Fruit fly (Drosophila melanogaster) whole organism, embryonic: Measurements from ENCODE around the gene HINT1.

Experiments
- CG10274 ChIP-seq: fragments of 200-800 bp; sonication (Bioruptor generic); optimal IDR thresholded peaks from 3 replicates; lab custom pipeline; 2017; ENCODE audit warnings: missing biosample characterization, mild to moderate bottlenecking, missing genetic modification characterization
- CG10321 ChIP-seq: fragments of 200-800 bp; sonication (Bioruptor generic); IDR thresholded peaks from 2 replicates; pipeline ENCODE4 v1.3.6; 2022; ENCODE audit warnings: missing biosample characterization, missing genetic modification characterization
- CG11695 ChIP-seq: fragments of 200-800 bp; sonication (Bioruptor generic); IDR thresholded peaks from 3 replicates; pipeline ENCODE4 v1.3.6; 2022; ENCODE audit warnings: missing biosample characterization, missing genetic modification characterization
- CG12219 ChIP-seq: fragments of 200-800 bp; sonication (Bioruptor generic); optimal IDR thresholded peaks from 3 replicates; lab custom pipeline; 2018; ENCODE audit warnings: missing biosample characterization, mild to moderate bottlenecking, missing genetic modification characterization
- CG12236 ChIP-seq: fragments of 200-800 bp; sonication (Bioruptor generic); optimal IDR thresholded peaks from 2 replicates; lab custom pipeline; 2016; ENCODE audit warnings: missing biosample characterization, missing genetic modification characterization
- CG12659 ChIP-seq: fragments of 200-800 bp; sonication (Bioruptor generic); optimal IDR thresholded peaks from 3 replicates; lab custom pipeline; 2017; ENCODE audit warnings: mild to moderate bottlenecking, missing biosample characterization, missing genetic modification reagents, missing genetic modification characterization
- CG14860 ChIP-seq: fragments of 200-800 bp; sonication (Bioruptor generic); IDR thresholded peaks from 3 replicates; pipeline ENCODE4 v1.3.6; 2022; ENCODE audit warnings: missing biosample characterization, missing genetic modification characterization; ENCODE audit not compliant: partially characterized antibody
- CG15269 ChIP-seq: fragments of 200-800 bp; sonication (Bioruptor generic); optimal IDR thresholded peaks from 2 replicates; lab custom pipeline; 2018; ENCODE audit warnings: missing biosample characterization, mild to moderate bottlenecking, missing genetic modification characterization, moderate library complexity
- CG15696 ChIP-seq: fragments of 200-800 bp; sonication (Bioruptor generic); optimal IDR thresholded peaks from 2 replicates; lab custom pipeline; 2019; ENCODE audit warnings: missing biosample characterization, mild to moderate bottlenecking, missing genetic modification characterization, moderate library complexity
- CG1602 ChIP-seq: fragments of 200-800 bp; sonication (Bioruptor generic); optimal IDR thresholded peaks from 3 replicates; lab custom pipeline; 2016; ENCODE audit warnings: missing biosample characterization, missing genetic modification characterization
- CG16813 ChIP-seq: fragments of 200-800 bp; sonication (Bioruptor generic); IDR thresholded peaks from 3 replicates; pipeline ENCODE4 v1.3.6; 2022; ENCODE audit warnings: missing biosample characterization, missing genetic modification characterization; ENCODE audit not compliant: partially characterized antibody
- CG17328 ChIP-seq: fragments of 200-800 bp; sonication (Bioruptor generic); IDR thresholded peaks from 2 replicates; pipeline ENCODE4 v1.3.6; 2022; ENCODE audit warnings: missing biosample characterization, missing genetic modification characterization
- CG17568 ChIP-seq: fragments of 200-800 bp; sonication (Bioruptor generic); optimal IDR thresholded peaks from 2 replicates; lab custom pipeline; 2018; ENCODE audit warnings: missing biosample characterization, mild to moderate bottlenecking, missing genetic modification characterization, moderate library complexity
- CG2202 ChIP-seq: fragments of 200-800 bp; sonication (Bioruptor generic); optimal IDR thresholded peaks from 2 replicates; lab custom pipeline; 2018; ENCODE audit warnings: missing biosample characterization, mild to moderate bottlenecking, missing genetic modification characterization
- CG4707 ChIP-seq: fragments of 200-800 bp; sonication (Bioruptor generic); optimal IDR thresholded peaks from 2 replicates; lab custom pipeline; 2018; ENCODE audit warnings: missing biosample characterization, mild to moderate bottlenecking, missing genetic modification characterization, moderate library complexity
- CG5180 ChIP-seq: fragments of 200-800 bp; sonication (Bioruptor generic); optimal IDR thresholded peaks from 3 replicates; lab custom pipeline; 2017; ENCODE audit warnings: missing biosample characterization, missing genetic modification characterization, mild to moderate bottlenecking, moderate library complexity, missing genetic modification reagents
- CG6254 ChIP-seq: fragments of 200-800 bp; sonication (Bioruptor generic); optimal IDR thresholded peaks from 3 replicates; lab custom pipeline; 2017; ENCODE audit warnings: mild to moderate bottlenecking, missing biosample characterization, missing genetic modification reagents, missing genetic modification characterization
- CG6813 ChIP-seq: fragments of 200-800 bp; sonication (Bioruptor generic); optimal IDR thresholded peaks from 2 replicates; lab custom pipeline; 2017; ENCODE audit warnings: missing biosample characterization, missing genetic modification characterization, mild to moderate bottlenecking, moderate library complexity, missing genetic modification reagents
- CG7271 ChIP-seq: fragments of 200-800 bp; sonication (Bioruptor generic); optimal IDR thresholded peaks from 2 replicates; lab custom pipeline; 2018; ENCODE audit warnings: missing biosample characterization, mild to moderate bottlenecking, missing genetic modification characterization, moderate library complexity
- CG7839 ChIP-seq: fragments of 200-800 bp; sonication (Bioruptor generic); optimal IDR thresholded peaks from 3 replicates; lab custom pipeline; 2018; ENCODE audit warnings: missing biosample characterization, mild to moderate bottlenecking, missing genetic modification characterization, moderate library complexity
- CG9727 ChIP-seq: fragments of 200-800 bp; sonication (Bioruptor generic); optimal IDR thresholded peaks from 3 replicates; lab custom pipeline; 2017; ENCODE audit warnings: missing biosample characterization, mild to moderate bottlenecking, missing genetic modification characterization
- Dll ChIP-seq: fragments of 200-800 bp; sonication (Bioruptor generic); IDR thresholded peaks from 4 replicates; pipeline ENCODE4 v1.3.6; 2022; ENCODE audit warnings: missing biosample characterization, missing genetic modification characterization; ENCODE audit not compliant: partially characterized antibody
- Elba2 ChIP-seq: fragments of 200-800 bp; sonication (Bioruptor generic); optimal IDR thresholded peaks from 3 replicates; lab custom pipeline; 2016; ENCODE audit warnings: missing biosample characterization, missing genetic modification characterization
- GATAe ChIP-seq: fragments of 200-800 bp; sonication (Bioruptor generic); conservative IDR thresholded peaks from 2 replicates; pipeline ENCODE4 v1.3.6; 2022; ENCODE audit warnings: missing biosample characterization, missing genetic modification characterization
- HmgZ ChIP-seq: fragments of 200-800 bp; sonication (Bioruptor generic); optimal IDR thresholded peaks from 2 replicates; lab custom pipeline; 2018; ENCODE audit warnings: missing biosample characterization, mild to moderate bottlenecking, missing genetic modification characterization
- Hmx ChIP-seq: fragments of 200-800 bp; sonication (Bioruptor generic); optimal IDR thresholded peaks from 2 replicates; lab custom pipeline; 2016; ENCODE audit warnings: missing biosample characterization, missing genetic modification characterization
- Hr3 ChIP-seq: fragments of 200-800 bp; sonication (Bioruptor generic); optimal IDR thresholded peaks from 3 replicates; lab custom pipeline; 2016; ENCODE audit warnings: missing biosample characterization, missing genetic modification characterization
- Lpt ChIP-seq: fragments of >200 bp; optimal IDR thresholded peaks from 2 replicates; lab custom pipeline; 2018; ENCODE audit warnings: missing biosample characterization, missing genetic modification characterization
- Neu2 ChIP-seq: fragments of 200-800 bp; sonication (Bioruptor generic); optimal IDR thresholded peaks from 3 replicates; lab custom pipeline; 2016; ENCODE audit warnings: missing biosample characterization, missing genetic modification characterization, borderline replicate concordance
- Poxn ChIP-seq: fragments of 200-800 bp; sonication (Bioruptor generic); IDR thresholded peaks from 2 replicates; pipeline ENCODE4 v1.3.6; 2022; ENCODE audit warnings: missing biosample characterization, missing genetic modification characterization
- Sox100B ChIP-seq: fragments of 200-800 bp; sonication (Bioruptor generic); optimal IDR thresholded peaks from 3 replicates; lab custom pipeline; 2018; ENCODE audit warnings: missing biosample characterization, mild to moderate bottlenecking, missing genetic modification characterization
- Stat92E ChIP-seq, 3 experiments: fragments of >200 bp in 2 of 3; fragments of 200-800 bp in 1 of 3; sonication (Bioruptor generic) in 1 of 3; optimal IDR thresholded peaks; 2 replicates each; lab custom pipeline; 2017 to 2019; ENCODE audit warnings: missing biosample characterization in 3 of 3, missing genetic modification characterization in 3 of 3, mild to moderate bottlenecking in 1 of 3, moderate library complexity in 1 of 3
- bcd ChIP-seq: fragments of 200-800 bp; sonication (Bioruptor generic); optimal IDR thresholded peaks from 2 replicates; lab custom pipeline; 2017; ENCODE audit warnings: missing biosample characterization, mild to moderate bottlenecking, missing genetic modification characterization
- cas ChIP-seq: fragments of 200-800 bp; sonication (Bioruptor generic); IDR thresholded peaks from 2 replicates; pipeline ENCODE4 v1.3.6; 2022; ENCODE audit warnings: missing biosample characterization, missing genetic modification characterization
- ci ChIP-seq: fragments of 200-800 bp; sonication (Bioruptor generic); IDR thresholded peaks from 3 replicates; pipeline ENCODE4 v1.3.6; 2022; ENCODE audit warnings: missing biosample characterization, missing genetic modification characterization
- ems ChIP-seq: fragments of 200-800 bp; sonication (Bioruptor generic); optimal IDR thresholded peaks from 3 replicates; lab custom pipeline; 2016; ENCODE audit warnings: missing biosample characterization, missing genetic modification characterization
- knrl ChIP-seq: fragments of 200-800 bp; sonication (Bioruptor generic); IDR thresholded peaks from 3 replicates; pipeline ENCODE4 v1.3.6; 2022; ENCODE audit warnings: missing biosample characterization, missing genetic modification characterization; ENCODE audit not compliant: partially characterized antibody
- nerfin-1 ChIP-seq: fragments of 200-800 bp; sonication (Bioruptor generic); optimal IDR thresholded peaks from 3 replicates; lab custom pipeline; 2019; ENCODE audit warnings: missing biosample characterization, mild to moderate bottlenecking, missing genetic modification characterization, moderate library complexity
- nom ChIP-seq: fragments of 200-800 bp; sonication (Bioruptor generic); optimal IDR thresholded peaks from 2 replicates; lab custom pipeline; 2017; ENCODE audit warnings: missing biosample characterization, missing genetic modification characterization, mild to moderate bottlenecking, moderate library complexity, missing genetic modification reagents
- peb ChIP-seq: fragments of 200-800 bp; sonication (Bioruptor generic); IDR thresholded peaks from 2 replicates; pipeline ENCODE4 v1.3.6; 2022; ENCODE audit warnings: missing biosample characterization, missing genetic modification characterization
- sens ChIP-seq: fragments of 200-800 bp; sonication (Bioruptor generic); peaks from one replicate; lab custom pipeline; 2016; ENCODE audit warnings: missing biosample characterization, missing genetic modification characterization
- sens-2 ChIP-seq: fragments of 200-800 bp; sonication (Bioruptor generic); IDR thresholded peaks from 2 replicates; pipeline ENCODE4 v1.3.6; 2022; ENCODE audit warnings: missing biosample characterization, missing genetic modification characterization
- seq ChIP-seq: fragments of 200-800 bp; sonication (Bioruptor generic); IDR thresholded peaks from 2 replicates; pipeline ENCODE4 v1.3.6; 2022; ENCODE audit warnings: missing biosample characterization, missing genetic modification characterization
- sr ChIP-seq: fragments of 200-800 bp; sonication (Bioruptor generic); IDR thresholded peaks from 3 replicates; pipeline ENCODE4 v1.3.6; 2022; ENCODE audit warnings: missing biosample characterization, missing genetic modification characterization
- stc ChIP-seq: fragments of 200-800 bp; sonication (Bioruptor generic); IDR thresholded peaks from 2 replicates; pipeline ENCODE4 v1.3.6; 2022; ENCODE audit warnings: missing biosample characterization, missing genetic modification characterization
- trem ChIP-seq: fragments of 200-800 bp; optimal IDR thresholded peaks from 3 replicates; lab custom pipeline; 2019; ENCODE audit warnings: missing biosample characterization, mild to moderate bottlenecking, missing genetic modification characterization, moderate library complexity
- zf30C ChIP-seq: fragments of 200-800 bp; sonication (Bioruptor generic); optimal IDR thresholded peaks from 3 replicates; lab custom pipeline; 2018; ENCODE audit warnings: missing biosample characterization, mild to moderate bottlenecking, missing genetic modification characterization
- zfh1 ChIP-seq: fragments of 200-800 bp; sonication (Bioruptor generic); IDR thresholded peaks from 3 replicates; pipeline ENCODE4 v1.3.6; 2022; ENCODE audit warnings: missing biosample characterization, missing genetic modification characterization

Gene HINT1

dm6 chr2L:2731370-2732138 is 38.4 kb upstream of the HINT1 start:
- TF ChIP-seq seq (no peak), CG10321 (GFP tag; lab: Robert Waterston, UW) (no peak), peb (GFP tag; lab: Robert Waterston, UW) (no peak), Neu2 (no peak), sens-2 (peak; percentile 27; the same call in 1 of the 2 replicates), CG2202 (tag; lab: Kevin White, UChicago) (no peak), nom (GFP tag; lab: Kevin White, UChicago) (no peak), bcd (GFP tag; lab: Kevin White, UChicago) (peak; percentile 6), cas (GFP tag; lab: Robert Waterston, UW) (no peak), GATAe (GFP tag; lab: Robert Waterston, UW) (no peak), CG11695 (GFP tag; lab: Robert Waterston, UW) (0 out of 3 replicates have a peak, but pooled peaks have one; percentile 41), sr (GFP tag; lab: Robert Waterston, UW) (no peak), CG12219 (GFP tag; lab: Kevin White, UChicago) (no peak), Stat92E (GFP tag; optimal IDR thresholded peaks at IDR 0.05; lab: Kevin White, UChicago) (no peak), Dll (GFP tag; lab: Robert Waterston, UW) (no peak), CG12236 (GFP tag; lab: Kevin White, UChicago) (no peak), CG7271 (tag; lab: Kevin White, UChicago) (no peak), trem (tag; lab: Kevin White, UChicago) (no peak), CG10274 (no peak), CG6813 (GFP tag; lab: Kevin White, UChicago) (no peak), CG16813 (GFP tag; lab: Robert Waterston, UW) (no peak), sens (GFP tag; lab: Kevin White, UChicago) (peak; percentile 79), CG17328 (no peak), CG14860 (GFP tag; lab: Robert Waterston, UW) (no peak), Elba2 (GFP tag; lab: Kevin White, UChicago) (no peak), Poxn (GFP tag; lab: Robert Waterston, UW) (no peak), Hmx (GFP tag; lab: Kevin White, UChicago) (no peak), stc (GFP tag; lab: Robert Waterston, UW) (peak; percentile 31; the same call in 1 of the 2 replicates), CG6254 (GFP tag; lab: Kevin White, UChicago) (peak; percentile 2), zf30C (GFP tag; lab: Kevin White, UChicago) (no peak), ems (GFP tag; lab: Kevin White, UChicago) (peak; percentile 23), HmgZ (no peak), CG5180 (GFP tag; lab: Kevin White, UChicago) (no peak), CG7839 (peak; percentile 50), nerfin-1 (tag; lab: Kevin White, UChicago) (no peak), Sox100B (GFP tag; lab: Kevin White, UChicago) (peak; percentile 33), Hr3 (peak; percentile 10), CG17568 (GFP tag; lab: Kevin White, UChicago) (no peak), ci (GFP tag; lab: Robert Waterston, UW) (no peak), CG1602 (no peak), CG15696 (tag; lab: Kevin White, UChicago) (no peak), Lpt (GFP tag; lab: Kevin White, UChicago) (no peak), CG4707 (GFP tag; lab: Kevin White, UChicago) (no peak), knrl (GFP tag; lab: Robert Waterston, UW) (no peak), CG15269 (tag; lab: Kevin White, UChicago) (peak; percentile 50), CG12659 (GFP tag; lab: Kevin White, UChicago) (peak; percentile 19), CG9727 (no peak), zfh1 (GFP tag; lab: Robert Waterston, UW) (no peak)
